Fruit fly (Drosophila melanogaster) whole organism, adult: ENCODE measurements around the gene Tasp1.

Source experiments
- CG11617 ChIP-seq: fragments of 200-800 bp; sonication (Bioruptor generic); optimal IDR thresholded peaks from 2 replicates; lab custom pipeline; 2017; ENCODE audit warnings: mild to moderate bottlenecking, missing biosample characterization, missing genetic modification reagents, missing genetic modification characterization
- CG12768 ChIP-seq: fragments of 200-800 bp; sonication (Bioruptor generic); optimal IDR thresholded peaks from 2 replicates; lab custom pipeline; 2017; ENCODE audit warnings: missing biosample characterization, missing genetic modification characterization, mild to moderate bottlenecking, moderate library complexity, missing genetic modification reagents
- CG14711 ChIP-seq: fragments of 200-800 bp; sonication (Bioruptor generic); optimal IDR thresholded peaks from 2 replicates; lab custom pipeline; 2018; ENCODE audit warnings: missing biosample characterization, mild to moderate bottlenecking, missing genetic modification characterization, moderate library complexity
- CG1620 ChIP-seq: fragments of 200-800 bp; sonication (Bioruptor generic); optimal IDR thresholded peaks from 2 replicates; lab custom pipeline; 2016; ENCODE audit warnings: missing biosample characterization, missing genetic modification characterization
- CG33017 ChIP-seq: fragments of 200-800 bp; sonication (Bioruptor generic); optimal IDR thresholded peaks from 2 replicates; lab custom pipeline; 2018; ENCODE audit warnings: missing biosample characterization, mild to moderate bottlenecking, missing genetic modification characterization, moderate library complexity
- CG5204 ChIP-seq: fragments of 200-800 bp; sonication (Bioruptor generic); optimal IDR thresholded peaks from 2 replicates; lab custom pipeline; 2016; ENCODE audit warnings: missing biosample characterization, missing genetic modification characterization
- CG7045 ChIP-seq: fragments of 200-800 bp; sonication (Bioruptor generic); optimal IDR thresholded peaks from 2 replicates; lab custom pipeline; 2017; ENCODE audit warnings: missing biosample characterization, mild to moderate bottlenecking, missing genetic modification characterization
- CG7101 ChIP-seq: fragments of 200-800 bp; sonication (Bioruptor generic); optimal IDR thresholded peaks from 2 replicates; lab custom pipeline; 2018; ENCODE audit warnings: missing biosample characterization, mild to moderate bottlenecking, missing genetic modification characterization, moderate library complexity
- Clk ChIP-seq: fragments of 200-800 bp; sonication (Bioruptor generic); optimal IDR thresholded peaks from 2 replicates; lab custom pipeline; 2017; ENCODE audit warnings: missing biosample characterization, missing genetic modification characterization
- Crg-1 ChIP-seq: fragments of 200-800 bp; sonication (Bioruptor generic); optimal IDR thresholded peaks from 2 replicates; lab custom pipeline; 2016; ENCODE audit warnings: missing biosample characterization, missing genetic modification characterization
- Hr96 ChIP-seq: fragments of 200-800 bp; sonication (Bioruptor generic); optimal IDR thresholded peaks from 2 replicates; lab custom pipeline; 2016; ENCODE audit warnings: missing biosample characterization, missing genetic modification characterization
- Mnt ChIP-seq: fragments of 200-800 bp; sonication (Bioruptor generic); optimal IDR thresholded peaks from 2 replicates; lab custom pipeline; 2016; ENCODE audit warnings: missing biosample characterization, mild to moderate bottlenecking, missing genetic modification characterization
- bab1 ChIP-seq: fragments of 200-800 bp; sonication (Bioruptor generic); optimal IDR thresholded peaks from 3 replicates; lab custom pipeline; 2019; ENCODE audit warnings: missing biosample characterization, mild to moderate bottlenecking, missing genetic modification characterization, moderate library complexity
- cic ChIP-seq: fragments of 200-800 bp; sonication (Bioruptor generic); optimal IDR thresholded peaks from 2 replicates; lab custom pipeline; 2017; ENCODE audit warnings: missing biosample characterization, mild to moderate bottlenecking, missing genetic modification characterization, moderate library complexity
- cnc ChIP-seq, 2 experiments: fragments of >200 bp; optimal IDR thresholded peaks; 2 replicates each; lab custom pipeline; 2017
- kay ChIP-seq: fragments of 200-800 bp; sonication (Bioruptor generic); peaks from one replicate; lab custom pipeline; 2016; ENCODE audit warnings: missing biosample characterization, missing genetic modification characterization, borderline replicate concordance
- ovo ChIP-seq: fragments of 200-800 bp; sonication (Bioruptor generic); optimal IDR thresholded peaks from 2 replicates; lab custom pipeline; 2016; ENCODE audit warnings: missing biosample characterization, missing genetic modification characterization
- pad ChIP-seq: fragments of 200-800 bp; sonication (Bioruptor generic); optimal IDR thresholded peaks from 3 replicates; lab custom pipeline; 2017; ENCODE audit warnings: missing biosample characterization, missing genetic modification characterization, mild to moderate bottlenecking, moderate library complexity, missing genetic modification reagents
- tj ChIP-seq: fragments of 200-800 bp; sonication (Bioruptor generic); optimal IDR thresholded peaks from 3 replicates; lab custom pipeline; 2017; ENCODE audit warnings: missing biosample characterization, mild to moderate bottlenecking, missing genetic modification characterization, moderate library complexity
- toe ChIP-seq: fragments of 200-800 bp; sonication (Bioruptor generic); optimal IDR thresholded peaks from 2 replicates; lab custom pipeline; 2016; ENCODE audit warnings: missing biosample characterization, missing genetic modification characterization

Tasp1 gene

dm6 chr3L:16087323-16087816 lies at the start of gene Tasp1:
Gene Tasp1, minus strand, starts transcription at chr3L:16087525.
- TF ChIP-seq pad (GFP tag; lab: Kevin White, UChicago): no peak
- TF ChIP-seq Crg-1 (GFP tag; lab: Kevin White, UChicago): no peak
- peak; percentile 31 for TF ChIP-seq CG33017 (tag; lab: Kevin White, UChicago)
- TF ChIP-seq CG7101 (tag; lab: Kevin White, UChicago): peak; percentile 59
- no peak for TF ChIP-seq CG1620
- TF ChIP-seq bab1 (GFP tag; lab: Kevin White, UChicago): peak; percentile 72
- no peak for TF ChIP-seq Hr96 (GFP tag; lab: Kevin White, UChicago)
- peak; percentile 13 for TF ChIP-seq tj
- TF ChIP-seq cnc (optimal IDR thresholded peaks at IDR 0.05; lab: Kevin White, UChicago): no peak
- TF ChIP-seq ovo (GFP tag; lab: Kevin White, UChicago): no peak
- peak; percentile 44 for TF ChIP-seq CG14711 (tag; lab: Kevin White, UChicago)
- no peak for TF ChIP-seq CG12768 (GFP tag; lab: Kevin White, UChicago)
- peak; percentile 37 for TF ChIP-seq Mnt
- TF ChIP-seq CG5204 (GFP tag; lab: Kevin White, UChicago): no peak
- no peak for TF ChIP-seq Clk (GFP tag; lab: Kevin White, UChicago)
- no peak for TF ChIP-seq toe (GFP tag; lab: Kevin White, UChicago)
- TF ChIP-seq CG7045 (GFP tag; lab: Kevin White, UChicago): no peak
- no peak for TF ChIP-seq cic (GFP tag; lab: Kevin White, UChicago)
- TF ChIP-seq CG11617 (GFP tag; lab: Kevin White, UChicago): peak; percentile 22
- TF ChIP-seq kay (GFP tag; lab: Kevin White, UChicago): no peak

- TF ChIP-seq CG7101 (tag; lab: Kevin White, UChicago): no peak
- no peak for TF ChIP-seq CG1620
- TF ChIP-seq CG14711 (tag; lab: Kevin White, UChicago): no peak
- no peak for TF ChIP-seq cic (GFP tag; lab: Kevin White, UChicago)
- TF ChIP-seq bab1 (GFP tag; lab: Kevin White, UChicago): no peak
- TF ChIP-seq CG5204 (GFP tag; lab: Kevin White, UChicago): no peak
- TF ChIP-seq Hr96 (GFP tag; lab: Kevin White, UChicago): no peak
Observed at dm6 chr3L:16132067-16132418, 44.7 kb upstream of the Tasp1 start.

dm6 chr3L:16131264-16132066 lies 44.1 kb upstream of the Tasp1 start, which contains the start of the genes Trs20 and elg1:
Gene Trs20, minus strand, starts transcription at chr3L:16131632.
Gene elg1, plus strand, starts transcription at chr3L:16132028.
- TF ChIP-seq CG33017 (tag; lab: Kevin White, UChicago): peak; percentile 72
- no peak for TF ChIP-seq CG5204 (GFP tag; lab: Kevin White, UChicago)
- TF ChIP-seq CG7045 (GFP tag; lab: Kevin White, UChicago): peak; percentile 56
- TF ChIP-seq Mnt: peak; percentile 73
- TF ChIP-seq CG7101 (tag; lab: Kevin White, UChicago): peak; percentile 79
- no peak for TF ChIP-seq cnc (optimal IDR thresholded peaks at IDR 0.05; lab: Kevin White, UChicago)
- no peak for TF ChIP-seq Clk (GFP tag; lab: Kevin White, UChicago)
- peak; percentile 67 for TF ChIP-seq CG11617 (GFP tag; lab: Kevin White, UChicago)
- peak; percentile 58 for TF ChIP-seq ovo (GFP tag; lab: Kevin White, UChicago)
- TF ChIP-seq tj: peak; percentile 37
- TF ChIP-seq toe (GFP tag; lab: Kevin White, UChicago): no peak
- peak; percentile 81 for TF ChIP-seq CG12768 (GFP tag; lab: Kevin White, UChicago)
- peak; percentile 71 for TF ChIP-seq CG14711 (tag; lab: Kevin White, UChicago)
- TF ChIP-seq pad (GFP tag; lab: Kevin White, UChicago): peak; percentile 81
- no peak for TF ChIP-seq kay (GFP tag; lab: Kevin White, UChicago)
- peak; percentile 82 for TF ChIP-seq Crg-1 (GFP tag; lab: Kevin White, UChicago)
- no peak for TF ChIP-seq bab1 (GFP tag; lab: Kevin White, UChicago)
- peak; percentile 38 for TF ChIP-seq CG1620
- no peak for TF ChIP-seq Hr96 (GFP tag; lab: Kevin White, UChicago)
- TF ChIP-seq cic (GFP tag; lab: Kevin White, UChicago): peak; percentile 24

dm6 chr3L:16128973-16129745 lies 41.8 kb upstream of the Tasp1 start, which contains the start of gene SsRbeta:
Gene SsRbeta, plus strand, starts transcription at chr3L:16129617.
- TF ChIP-seq cic (GFP tag; lab: Kevin White, UChicago): peak; percentile 27
- TF ChIP-seq CG7101 (tag; lab: Kevin White, UChicago): peak; percentile 37
- no peak for TF ChIP-seq CG7045 (GFP tag; lab: Kevin White, UChicago)
- peak; percentile 16 for TF ChIP-seq ovo (GFP tag; lab: Kevin White, UChicago)
- no peak for TF ChIP-seq toe (GFP tag; lab: Kevin White, UChicago)
- TF ChIP-seq Mnt: peak; percentile 48
- no peak for TF ChIP-seq Hr96 (GFP tag; lab: Kevin White, UChicago)
- TF ChIP-seq bab1 (GFP tag; lab: Kevin White, UChicago): peak; percentile 24
- no peak for TF ChIP-seq CG12768 (GFP tag; lab: Kevin White, UChicago)
- TF ChIP-seq Crg-1 (GFP tag; lab: Kevin White, UChicago): peak; percentile 29
- peak; percentile 34 for TF ChIP-seq CG11617 (GFP tag; lab: Kevin White, UChicago)
- peak; percentile 88 for TF ChIP-seq CG14711 (tag; lab: Kevin White, UChicago)
